Worm (Caenorhabditis elegans) whole organism, L4 larva: Measurements from ENCODE around the gene W09H1.3.

Source experiments
- D1046.2 ChIP-seq: fragments of 200-800 bp; sonication (Bioruptor generic); IDR thresholded peaks from 2 replicates; pipeline ENCODE4 v1.3.6; 2022; ENCODE audit warnings: missing genetic modification characterization, missing compliant biosample characterization
- F10B5.3 ChIP-seq: sonication (generic microtip); optimal IDR thresholded peaks from 2 replicates; lab custom pipeline; 2016; ENCODE audit warnings: mild to moderate bottlenecking, missing genetic modification characterization, missing compliant biosample characterization
- F37D6.2 ChIP-seq: sonication (generic microtip); optimal IDR thresholded peaks from 2 replicates; lab custom pipeline; 2016; ENCODE audit warnings: mild to moderate bottlenecking, missing genetic modification characterization, missing compliant biosample characterization
- F44E2.7 ChIP-seq: fragments of 200-800 bp; sonication (Bioruptor generic); IDR thresholded peaks from 2 replicates; pipeline ENCODE4 v2.1.2; 2022; ENCODE audit warnings: missing genetic modification characterization, missing compliant biosample characterization
- F49E8.2 ChIP-seq: sonication (generic microtip); optimal IDR thresholded peaks from 2 replicates; lab custom pipeline; 2016; ENCODE audit warnings: missing compliant biosample characterization, mild to moderate bottlenecking, missing genetic modification characterization, borderline replicate concordance
- R02D3.7 ChIP-seq: fragments of 150-350 bp; sonication (generic microtip); optimal IDR thresholded peaks from 3 replicates; lab custom pipeline; 2014; ENCODE audit warnings: missing biosample characterization, missing genetic modification characterization
- T20F7.1 ChIP-seq: fragments of 200-800 bp; sonication (Bioruptor generic); optimal IDR thresholded peaks from 2 replicates; lab custom pipeline; 2018; ENCODE audit warnings: mild to moderate bottlenecking, missing genetic modification characterization, missing compliant biosample characterization
- Y5F2A.4 ChIP-seq: fragments of 200-800 bp; sonication (Bioruptor generic); optimal IDR thresholded peaks from 2 replicates; lab custom pipeline; 2018; ENCODE audit warnings: mild to moderate bottlenecking, missing genetic modification characterization, missing compliant biosample characterization
- ZK546.5 ChIP-seq, 2 experiments: sonication (generic microtip); optimal IDR thresholded peaks; 2 replicates each; lab custom pipeline; 2017; ENCODE audit warnings: missing biosample characterization in 2 of 2, missing genetic modification characterization in 2 of 2
- aha-1 ChIP-seq: fragments of 150-350 bp; peaks from one replicate; lab custom pipeline; 2014; ENCODE audit warnings: missing biosample characterization, missing genetic modification characterization
- aly-2 ChIP-seq: sonication (generic microtip); optimal IDR thresholded peaks from 2 replicates; lab custom pipeline; 2018; ENCODE audit warnings: missing biosample characterization, missing genetic modification characterization
- ceh-20 ChIP-seq: fragments of 200-800 bp; sonication (Bioruptor generic); IDR thresholded peaks from 2 replicates; pipeline ENCODE4 v1.3.6; 2022; ENCODE audit warnings: missing genetic modification reagents, missing genetic modification characterization, missing compliant biosample characterization
- ceh-44 ChIP-seq: fragments of 200-800 bp; sonication (Bioruptor generic); IDR thresholded peaks from 2 replicates; pipeline ENCODE4 v1.3.6; 2022; ENCODE audit warnings: missing genetic modification reagents, missing genetic modification characterization, missing compliant biosample characterization
- cey-2 ChIP-seq: sonication (generic microtip); optimal IDR thresholded peaks from 3 replicates; lab custom pipeline; 2017; ENCODE audit warnings: missing genetic modification characterization, mild to moderate bottlenecking, missing compliant biosample characterization, antibody characterized with exemption, borderline replicate concordance; ENCODE audit not compliant: insufficient read depth
- ctbp-1 ChIP-seq: fragments of 200-800 bp; sonication (Bioruptor generic); IDR thresholded peaks from 2 replicates; pipeline ENCODE4 v1.3.6; 2022; ENCODE audit warnings: missing genetic modification reagents, missing genetic modification characterization, missing compliant biosample characterization
- daf-12 ChIP-seq: fragments of 150-350 bp; optimal IDR thresholded peaks from 2 replicates; lab custom pipeline; 2014; ENCODE audit warnings: missing biosample characterization, missing genetic modification reagents, missing genetic modification characterization
- daf-16 ChIP-seq, 3 experiments: sonication (generic microtip); optimal IDR thresholded peaks; 2 replicates each; lab custom pipeline; 2016 to 2017; ENCODE audit warnings: missing genetic modification characterization in 3 of 3, missing genetic modification reagents in 3 of 3, mild to moderate bottlenecking in 2 of 3, missing compliant biosample characterization in 2 of 3, missing biosample characterization in 1 of 3, moderate library complexity in 1 of 3
- daf-8 ChIP-seq: fragments of 200-800 bp; sonication (Bioruptor generic); IDR thresholded peaks from 2 replicates; pipeline ENCODE4 v1.3.6; 2022; ENCODE audit warnings: missing genetic modification characterization, missing compliant biosample characterization
- dmd-8 ChIP-seq: fragments of 200-800 bp; sonication (Bioruptor generic); IDR thresholded peaks from 2 replicates; pipeline ENCODE4 v1.3.6; 2022; ENCODE audit warnings: missing genetic modification characterization, missing compliant biosample characterization
- dmd-9 ChIP-seq: fragments of 200-800 bp; sonication (Bioruptor generic); IDR thresholded peaks from 2 replicates; pipeline ENCODE4 v1.3.6; 2022; ENCODE audit warnings: missing genetic modification reagents, missing genetic modification characterization, missing compliant biosample characterization
- dve-1 ChIP-seq: sonication (generic microtip); optimal IDR thresholded peaks from 2 replicates; lab custom pipeline; 2017; ENCODE audit warnings: antibody characterized with exemption, mild to moderate bottlenecking, missing genetic modification characterization, missing compliant biosample characterization; ENCODE audit not compliant: insufficient read depth
- fkh-10 ChIP-seq: fragments of 150-350 bp; optimal IDR thresholded peaks from 2 replicates; lab custom pipeline; 2014; ENCODE audit warnings: missing biosample characterization, missing genetic modification reagents, missing genetic modification characterization
- fos-1 ChIP-seq: fragments of 150-350 bp; optimal IDR thresholded peaks from 2 replicates; lab custom pipeline; 2014; ENCODE audit warnings: missing biosample characterization, missing genetic modification characterization
- hif-1 ChIP-seq, 2 experiments: sonication (generic microtip); optimal IDR thresholded peaks; 2 replicates each; lab custom pipeline; 2016 to 2017; ENCODE audit warnings: missing compliant biosample characterization in 2 of 2, missing genetic modification characterization in 2 of 2, missing genetic modification reagents in 2 of 2, missing genotype in 2 of 2, mild to moderate bottlenecking in 1 of 2
- hmg-1.1 ChIP-seq: fragments of 200-800 bp; sonication (Bioruptor generic); IDR thresholded peaks from 2 replicates; pipeline ENCODE4 v1.3.6; 2022; ENCODE audit warnings: missing genetic modification reagents, missing genetic modification characterization, missing compliant biosample characterization
- jun-1 ChIP-seq: fragments of 150-350 bp; optimal IDR thresholded peaks from 2 replicates; lab custom pipeline; 2014; ENCODE audit warnings: missing biosample characterization, missing genetic modification reagents, missing genetic modification characterization
- lin-1 ChIP-seq: fragments of 200-800 bp; sonication (Bioruptor generic); IDR thresholded peaks from 2 replicates; pipeline ENCODE4 v1.3.6; 2022; ENCODE audit warnings: missing genetic modification reagents, missing genetic modification characterization, missing compliant biosample characterization
- lin-13 ChIP-seq: fragments of 150-350 bp; optimal IDR thresholded peaks from 2 replicates; lab custom pipeline; 2014; ENCODE audit warnings: missing biosample characterization, missing genetic modification reagents, missing genetic modification characterization
- lin-29 ChIP-seq: fragments of 200-800 bp; sonication (Bioruptor generic); IDR thresholded peaks from 2 replicates; pipeline ENCODE4 v1.3.6; 2022; ENCODE audit warnings: missing genetic modification reagents, missing genetic modification characterization, missing compliant biosample characterization
- lin-39 ChIP-seq: fragments of 150-350 bp; optimal IDR thresholded peaks from 2 replicates; lab custom pipeline; 2014; ENCODE audit warnings: missing biosample characterization, missing genetic modification reagents, missing genetic modification characterization
- mxl-2 ChIP-seq: fragments of 200-800 bp; sonication (Bioruptor generic); conservative IDR thresholded peaks from 2 replicates; pipeline ENCODE4 v1.3.6; 2022; ENCODE audit warnings: missing genetic modification reagents, missing genetic modification characterization, missing compliant biosample characterization
- nhr-111 ChIP-seq: fragments of 200-800 bp; sonication (Bioruptor generic); optimal IDR thresholded peaks from 2 replicates; lab custom pipeline; 2018; ENCODE audit warnings: mild to moderate bottlenecking, missing genetic modification characterization, missing compliant biosample characterization
- nhr-42 ChIP-seq: fragments of 200-800 bp; sonication (Bioruptor generic); IDR thresholded peaks from 2 replicates; pipeline ENCODE4 v1.3.6; 2022; ENCODE audit warnings: missing genetic modification characterization, missing compliant biosample characterization
- nhr-48 ChIP-seq: sonication (generic microtip); optimal IDR thresholded peaks from 2 replicates; lab custom pipeline; 2016; ENCODE audit warnings: mild to moderate bottlenecking, missing genetic modification characterization, missing compliant biosample characterization
- nhr-6 ChIP-seq: fragments of 150-350 bp; optimal IDR thresholded peaks from 2 replicates; lab custom pipeline; 2014; ENCODE audit warnings: missing biosample characterization, missing genetic modification characterization
- sdz-12 ChIP-seq: fragments of 200-800 bp; sonication (Bioruptor generic); optimal IDR thresholded peaks from 2 replicates; lab custom pipeline; 2018; ENCODE audit warnings: mild to moderate bottlenecking, missing genetic modification characterization, missing compliant biosample characterization
- skn-1 ChIP-seq: fragments of 150-350 bp; optimal IDR thresholded peaks from 2 replicates; lab custom pipeline; 2014; ENCODE audit warnings: missing biosample characterization, missing genetic modification characterization
- snpc-4 ChIP-seq: fragments of 150-350 bp; optimal IDR thresholded peaks from 2 replicates; lab custom pipeline; 2014; ENCODE audit warnings: missing biosample characterization, missing genetic modification characterization
- spr-1 ChIP-seq: sonication (generic microtip); optimal IDR thresholded peaks from 2 replicates; lab custom pipeline; 2016; ENCODE audit warnings: mild to moderate bottlenecking, missing genetic modification characterization, missing compliant biosample characterization
- unc-62 ChIP-seq, 3 experiments: fragments of 150-350 bp in 1 of 3; sonication (generic microtip); optimal IDR thresholded peaks in 2 of 3; peaks in 1 of 3; 1 replicate in 1 of 3; 2 replicates in 2 of 3; lab custom pipeline; 2014 to 2017; ENCODE audit warnings: missing biosample characterization in 3 of 3, missing genetic modification characterization in 3 of 3, missing genetic modification reagents in 3 of 3, missing genotype in 1 of 3
- vab-7 ChIP-seq: fragments of 200-800 bp; sonication (Bioruptor generic); IDR thresholded peaks from 2 replicates; pipeline ENCODE4 v1.3.6; 2022; ENCODE audit warnings: missing genetic modification reagents, missing genetic modification characterization, missing compliant biosample characterization
- zag-1 ChIP-seq: fragments of 150-350 bp; optimal IDR thresholded peaks from 2 replicates; lab custom pipeline; 2014; ENCODE audit warnings: missing biosample characterization, missing genetic modification characterization
- ztf-11 ChIP-seq: fragments of 150-350 bp; optimal IDR thresholded peaks from 2 replicates; lab custom pipeline; 2014; ENCODE audit warnings: missing biosample characterization, missing genetic modification characterization

The W09H1.3 gene

DNA sequence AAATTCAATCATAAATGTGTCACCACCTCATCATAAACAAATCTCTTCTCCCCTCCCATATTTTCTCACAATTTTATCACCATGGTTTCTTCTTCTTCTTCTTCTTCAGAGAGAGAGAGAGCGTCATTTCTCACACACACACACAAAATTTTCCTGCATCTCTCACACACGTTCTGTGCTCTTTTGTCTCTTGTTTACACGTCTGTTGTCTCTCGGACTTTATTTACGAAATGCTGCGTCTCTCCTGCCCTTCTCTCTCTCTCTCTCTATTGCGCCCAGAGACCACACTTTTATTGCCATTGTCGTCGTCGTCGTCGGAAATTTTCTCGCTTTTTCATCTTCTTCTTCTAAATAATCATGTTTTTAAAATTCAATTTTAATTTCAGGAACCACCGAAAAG is 10.9 kb downstream of the W09H1.3 start, which contains the start of gene lec-1 (continued):
- TF ChIP-seq F49E8.2 (no peak), daf-12 (no peak), snpc-4 (tag; lab: Kevin White, UChicago) (no peak), ztf-11 (no peak), lin-13 (GFP tag; lab: Kevin White, UChicago) (peak; percentile 11), hmg-1.1 (peak; percentile 67), nhr-48 (tag; lab: Kevin White, UChicago) (no peak), skn-1 (tag; lab: Kevin White, UChicago) (no peak), fos-1 (tag; lab: Kevin White, UChicago) (no peak), aly-2 (tag; lab: Kevin White, UChicago) (no peak), ctbp-1 (GFP tag; lab: Robert Waterston, UW) (no peak), ZK546.5 (tag; optimal IDR thresholded peaks at IDR 0.05; lab: Kevin White, UChicago) (no peak), vab-7 (no peak), F44E2.7 (no peak), ceh-20 (GFP tag; lab: Robert Waterston, UW) (no peak), dmd-8 (GFP tag; lab: Robert Waterston, UW) (no peak), lin-29 (no peak), nhr-42 (no peak), F37D6.2 (tag; lab: Kevin White, UChicago) (no peak), fkh-10 (GFP tag; lab: Kevin White, UChicago) (no peak), Y5F2A.4 (no peak), zag-1 (tag; lab: Kevin White, UChicago) (no peak), cey-2 (no peak), D1046.2 (GFP tag; lab: Robert Waterston, UW) (no peak), hif-1 (tag; optimal IDR thresholded peaks at IDR 0.05; lab: Kevin White, UChicago) (peak in 1 of 2 experiments; percentile 3), daf-8 (no peak), jun-1 (tag; lab: Kevin White, UChicago) (no peak), aha-1 (peak; percentile 85), T20F7.1 (peak; percentile 60), ceh-44 (GFP tag; lab: Robert Waterston, UW) (no peak), dve-1 (peak; percentile 78), F10B5.3 (no peak), nhr-111 (GFP tag; lab: Kevin White, UChicago) (no peak), dmd-9 (GFP tag; lab: Robert Waterston, UW) (no peak), lin-39 (tag; lab: Kevin White, UChicago) (no peak), unc-62 (GFP tag; optimal IDR thresholded peaks at IDR 0.05 in 1 of 2; lab: Kevin White, UChicago) (peak in 1 of 2 experiments; percentile 50), unc-62 (tag; optimal IDR thresholded peaks at IDR 0.05; lab: Kevin White, UChicago) (no peak), lin-1 (GFP tag; lab: Robert Waterston, UW) (no peak), daf-16 (GFP tag; optimal IDR thresholded peaks at IDR 0.05; lab: Kevin White, UChicago) (peak in 1 of 2 experiments; percentile 51), daf-16 (tag; optimal IDR thresholded peaks at IDR 0.05; lab: Kevin White, UChicago) (peak; percentile 97), sdz-12 (no peak), R02D3.7 (tag; lab: Kevin White, UChicago) (no peak), spr-1 (tag; lab: Kevin White, UChicago) (no peak), nhr-6 (peak; percentile 15), mxl-2 (no peak)
